Worm (Caenorhabditis elegans) whole organism, L4 larva: ENCODE data around the gene srw-120.
"Not testable (repeated sequence)": the region's sequence is repeated elsewhere in the genome, so short reads cannot be mapped to it uniquely, and the experiment has no call there.

Experiments used
- F10B5.3 ChIP-seq: sonication (generic microtip); optimal IDR thresholded peaks from 2 replicates; lab custom pipeline; 2016; ENCODE audit warnings: mild to moderate bottlenecking, missing genetic modification characterization, missing compliant biosample characterization
- R02D3.7 ChIP-seq: fragments of 150-350 bp; sonication (generic microtip); optimal IDR thresholded peaks from 3 replicates; lab custom pipeline; 2014; ENCODE audit warnings: missing biosample characterization, missing genetic modification characterization
- Y105C5A.15 ChIP-seq: fragments of 200-800 bp; sonication (Bioruptor generic); IDR thresholded peaks from 2 replicates; pipeline ENCODE4 v1.3.6; 2022; ENCODE audit warnings: missing genetic modification characterization, missing compliant biosample characterization
- Y5F2A.4 ChIP-seq: fragments of 200-800 bp; sonication (Bioruptor generic); optimal IDR thresholded peaks from 2 replicates; lab custom pipeline; 2018; ENCODE audit warnings: mild to moderate bottlenecking, missing genetic modification characterization, missing compliant biosample characterization
- ZK546.5 ChIP-seq, 2 experiments: sonication (generic microtip); optimal IDR thresholded peaks; 2 replicates each; lab custom pipeline; 2017; ENCODE audit warnings: missing biosample characterization in 2 of 2, missing genetic modification characterization in 2 of 2
- ceh-32 ChIP-seq: sonication (generic microtip); optimal IDR thresholded peaks from 2 replicates; lab custom pipeline; 2016; ENCODE audit warnings: mild to moderate bottlenecking, missing genetic modification characterization, missing compliant biosample characterization; ENCODE audit not compliant: poor library complexity
- ces-1 ChIP-seq: fragments of 150-350 bp; sonication (generic microtip); optimal IDR thresholded peaks from 4 replicates; lab custom pipeline; 2014; ENCODE audit warnings: missing biosample characterization, missing genetic modification reagents, missing genetic modification characterization
- cey-2 ChIP-seq: sonication (generic microtip); optimal IDR thresholded peaks from 3 replicates; lab custom pipeline; 2017; ENCODE audit warnings: missing genetic modification characterization, mild to moderate bottlenecking, missing compliant biosample characterization, antibody characterized with exemption, borderline replicate concordance; ENCODE audit not compliant: insufficient read depth
- ctbp-1 ChIP-seq: fragments of 200-800 bp; sonication (Bioruptor generic); IDR thresholded peaks from 2 replicates; pipeline ENCODE4 v1.3.6; 2022; ENCODE audit warnings: missing genetic modification reagents, missing genetic modification characterization, missing compliant biosample characterization
- daf-12 ChIP-seq: fragments of 150-350 bp; optimal IDR thresholded peaks from 2 replicates; lab custom pipeline; 2014; ENCODE audit warnings: missing biosample characterization, missing genetic modification reagents, missing genetic modification characterization
- daf-19 ChIP-seq: fragments of 200-800 bp; sonication (Bioruptor generic); conservative IDR thresholded peaks from 2 replicates; pipeline ENCODE4 v1.3.6; 2022; ENCODE audit warnings: missing genetic modification characterization, missing compliant biosample characterization
- egl-27 ChIP-seq: sonication (generic microtip); optimal IDR thresholded peaks from 3 replicates; lab custom pipeline; 2017; ENCODE audit warnings: missing biosample characterization, missing genetic modification reagents, missing genetic modification characterization
- egl-43 ChIP-seq: fragments of 200-800 bp; sonication (Bioruptor generic); IDR thresholded peaks from 2 replicates; pipeline ENCODE4 v1.3.6; 2022; ENCODE audit warnings: missing genetic modification reagents, missing genetic modification characterization, missing compliant biosample characterization
- fkh-10 ChIP-seq: fragments of 150-350 bp; optimal IDR thresholded peaks from 2 replicates; lab custom pipeline; 2014; ENCODE audit warnings: missing biosample characterization, missing genetic modification reagents, missing genetic modification characterization
- gei-8 ChIP-seq: fragments of 200-800 bp; sonication (Bioruptor generic); optimal IDR thresholded peaks from 2 replicates; lab custom pipeline; 2018; ENCODE audit warnings: mild to moderate bottlenecking, missing genetic modification characterization, missing compliant biosample characterization
- lin-39 ChIP-seq: fragments of 150-350 bp; optimal IDR thresholded peaks from 2 replicates; lab custom pipeline; 2014; ENCODE audit warnings: missing biosample characterization, missing genetic modification reagents, missing genetic modification characterization
- madf-9 ChIP-seq: fragments of 200-800 bp; sonication (Bioruptor generic); conservative IDR thresholded peaks from 2 replicates; pipeline ENCODE4 v1.3.6; 2022; ENCODE audit warnings: missing genetic modification reagents, missing genetic modification characterization, missing compliant biosample characterization
- mdl-1 ChIP-seq, 2 experiments: fragments of 150-350 bp in 1 of 2; sonication (generic microtip) in 1 of 2; optimal IDR thresholded peaks; 2 replicates each; lab custom pipeline; 2014 to 2017; ENCODE audit warnings: missing biosample characterization in 2 of 2, missing genetic modification characterization in 2 of 2
- mxl-2 ChIP-seq: fragments of 200-800 bp; sonication (Bioruptor generic); conservative IDR thresholded peaks from 2 replicates; pipeline ENCODE4 v1.3.6; 2022; ENCODE audit warnings: missing genetic modification reagents, missing genetic modification characterization, missing compliant biosample characterization
- nhr-111 ChIP-seq: fragments of 200-800 bp; sonication (Bioruptor generic); optimal IDR thresholded peaks from 2 replicates; lab custom pipeline; 2018; ENCODE audit warnings: mild to moderate bottlenecking, missing genetic modification characterization, missing compliant biosample characterization
- nhr-237 ChIP-seq: sonication (generic microtip); optimal IDR thresholded peaks from 2 replicates; lab custom pipeline; 2017; ENCODE audit warnings: missing biosample characterization, missing genetic modification characterization
- snpc-1.2 ChIP-seq: fragments of 200-800 bp; sonication (Bioruptor generic); IDR thresholded peaks from 2 replicates; pipeline ENCODE4 v1.3.6; 2022; ENCODE audit warnings: missing genetic modification reagents, missing genetic modification characterization, missing compliant biosample characterization
- tra-1 ChIP-seq: fragments of 200-800 bp; sonication (Bioruptor generic); IDR thresholded peaks from 2 replicates; pipeline ENCODE4 v1.3.6; 2022; ENCODE audit warnings: missing genetic modification reagents, missing genetic modification characterization, missing compliant biosample characterization
- unc-39 ChIP-seq: sonication (generic microtip); optimal IDR thresholded peaks from 2 replicates; lab custom pipeline; 2017; ENCODE audit warnings: missing biosample characterization, missing genetic modification characterization
- unc-62 ChIP-seq, 3 experiments: fragments of 150-350 bp in 1 of 3; sonication (generic microtip); optimal IDR thresholded peaks in 2 of 3; peaks in 1 of 3; 1 replicate in 1 of 3; 2 replicates in 2 of 3; lab custom pipeline; 2014 to 2017; ENCODE audit warnings: missing biosample characterization in 3 of 3, missing genetic modification characterization in 3 of 3, missing genetic modification reagents in 3 of 3, missing genotype in 1 of 3
- vab-7 ChIP-seq: fragments of 200-800 bp; sonication (Bioruptor generic); IDR thresholded peaks from 2 replicates; pipeline ENCODE4 v1.3.6; 2022; ENCODE audit warnings: missing genetic modification reagents, missing genetic modification characterization, missing compliant biosample characterization
- zfp-2 ChIP-seq: sonication (generic microtip); optimal IDR thresholded peaks from 2 replicates; lab custom pipeline; 2016; ENCODE audit warnings: mild to moderate bottlenecking, missing genetic modification characterization, missing compliant biosample characterization
- zip-11 ChIP-seq: fragments of 200-800 bp; sonication (Bioruptor generic); IDR thresholded peaks from 2 replicates; pipeline ENCODE4 v1.3.6; 2022; ENCODE audit warnings: missing genetic modification characterization, missing compliant biosample characterization

The srw-120 gene

DNA sequence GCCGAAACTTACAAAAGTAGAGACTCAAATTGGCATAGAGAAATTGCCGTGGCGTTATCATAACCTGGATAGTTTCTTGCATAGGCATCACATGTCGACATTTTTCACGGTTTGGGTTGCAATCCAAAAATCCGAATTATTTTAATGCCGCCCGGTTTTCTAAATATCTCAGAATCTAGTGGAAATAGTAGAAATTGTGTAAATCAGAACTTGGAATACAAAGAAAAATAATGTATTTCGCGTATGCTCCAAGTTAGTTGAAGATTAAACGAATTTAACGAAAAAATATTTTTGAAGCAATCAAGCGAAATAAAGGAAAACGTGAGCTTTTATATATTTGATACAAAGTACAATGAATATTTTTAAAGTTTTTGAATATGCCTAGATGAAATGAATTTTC, 35.1 kb downstream of the srw-120 start, which contains the start of gene srw-144:
TSS of gene srw-144 (minus strand) at position 101 of the 400 bp plus-strand sequence.
- no peak for TF ChIP-seq lin-39
- no peak for TF ChIP-seq R02D3.7
- TF ChIP-seq mxl-2 (GFP tag; lab: Robert Waterston, UW): no peak
- no peak for TF ChIP-seq ctbp-1 (GFP tag; lab: Robert Waterston, UW)
- no peak for TF ChIP-seq Y105C5A.15 (GFP tag; lab: Robert Waterston, UW)
- TF ChIP-seq F10B5.3 (tag; lab: Kevin White, UChicago): no peak
- no peak for TF ChIP-seq egl-43 (GFP tag; lab: Robert Waterston, UW)
- no peak for TF ChIP-seq daf-12 (tag; lab: Kevin White, UChicago)
- no peak for TF ChIP-seq zip-11 (GFP tag; lab: Robert Waterston, UW)
- TF ChIP-seq ceh-32 (tag; lab: Kevin White, UChicago): no peak

DNA sequence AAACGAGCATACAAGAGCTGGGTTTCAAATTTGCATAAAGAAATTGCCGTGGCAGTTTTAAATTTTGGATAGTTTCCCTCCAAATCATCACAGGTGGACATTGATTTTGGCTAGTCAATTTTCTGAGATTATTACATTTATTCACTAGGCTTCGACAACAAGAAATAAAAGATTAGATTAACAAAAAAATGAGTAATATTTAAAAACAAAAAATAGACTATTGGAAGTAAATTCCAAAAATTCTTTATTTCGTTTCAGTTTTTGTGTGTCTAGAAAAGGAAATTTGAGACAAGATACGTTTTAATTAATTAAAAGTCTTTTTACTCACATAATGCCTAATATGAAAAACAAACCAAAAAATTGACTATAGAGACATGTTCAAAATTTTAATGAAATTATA, 37.8 kb downstream of the srw-120 start, which contains the start of gene srw-142:
TSS of gene srw-142 (minus strand) at position 101 of the 400 bp plus-strand sequence.
- TF ChIP-seq zfp-2 (tag; lab: Kevin White, UChicago) (no peak), snpc-1.2 (GFP tag; lab: Robert Waterston, UW) (no peak), daf-19 (GFP tag; lab: Robert Waterston, UW) (no peak), egl-27 (tag; lab: Kevin White, UChicago) (no peak), zip-11 (GFP tag; lab: Robert Waterston, UW) (no peak), ZK546.5 (tag; optimal IDR thresholded peaks at IDR 0.05; lab: Kevin White, UChicago) (no peak), cey-2 (tag; lab: Kevin White, UChicago) (no peak), mxl-2 (GFP tag; lab: Robert Waterston, UW) (no peak), fkh-10 (GFP tag; lab: Kevin White, UChicago) (no peak), nhr-111 (GFP tag; lab: Kevin White, UChicago) (no peak), Y105C5A.15 (GFP tag; lab: Robert Waterston, UW) (no peak), unc-39 (tag; lab: Kevin White, UChicago) (no peak), gei-8 (GFP tag; lab: Kevin White, UChicago) (no peak), tra-1 (no peak), Y5F2A.4 (GFP tag; lab: Kevin White, UChicago) (no peak), madf-9 (GFP tag; lab: Robert Waterston, UW) (no peak)
- TF ChIP-seq, all 104 proteins: peak for 0

DNA sequence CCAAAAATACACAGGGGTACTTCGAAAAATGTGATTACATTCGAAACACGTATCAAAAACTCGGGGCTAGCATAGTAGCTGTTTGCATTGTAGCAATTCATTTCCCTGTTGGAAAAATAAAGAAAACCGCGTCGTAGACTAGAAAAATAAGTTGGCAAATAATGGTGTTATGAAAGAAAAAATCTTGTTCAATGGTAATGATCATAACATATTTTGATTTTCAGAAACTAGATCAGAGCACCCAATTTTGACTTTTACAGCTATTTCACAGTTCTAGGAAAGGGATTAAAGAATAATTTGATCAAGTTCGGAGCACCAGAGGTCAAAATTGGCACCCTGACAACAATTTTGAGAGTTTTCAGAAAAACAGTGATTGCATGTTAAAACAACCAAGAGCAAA, 40.7 kb downstream of the srw-120 start, which contains the start of gene srh-248:
TSS of gene srh-248 (minus strand) at position 101 of the 400 bp plus-strand sequence.
- TF ChIP-seq nhr-237 (tag; lab: Kevin White, UChicago); gei-8 (GFP tag; lab: Kevin White, UChicago); unc-62 (GFP tag; optimal IDR thresholded peaks at IDR 0.05 in 1 of 2; lab: Kevin White, UChicago); unc-62 (tag; optimal IDR thresholded peaks at IDR 0.05; lab: Kevin White, UChicago): not testable (repeated sequence)

DNA sequence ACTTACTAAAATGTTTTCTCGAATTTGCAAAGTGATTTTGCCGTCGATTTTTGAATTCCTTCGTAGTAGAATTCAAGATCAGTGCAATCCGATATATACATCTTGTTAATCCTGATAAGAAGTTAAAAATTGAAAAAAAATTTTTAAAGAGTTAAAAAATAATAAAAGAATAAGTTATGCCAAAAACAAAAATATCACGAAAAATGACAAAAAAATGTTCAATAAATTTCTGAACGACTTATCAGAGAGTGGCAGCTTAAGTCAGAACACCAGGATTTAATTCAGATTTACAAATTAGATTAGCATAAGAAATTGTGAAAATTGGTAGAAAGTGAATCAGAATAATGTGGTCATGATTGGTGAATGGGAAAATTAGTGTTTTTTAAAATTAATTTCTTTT, 43.9 kb downstream of the srw-120 start, which contains the start of gene srw-122:
TSS of gene srw-122 (minus strand) at position 101 of the 400 bp plus-strand sequence.
- not testable (repeated sequence) for TF ChIP-seq ces-1 (GFP tag; lab: Kevin White, UChicago); vab-7 (GFP tag; lab: Robert Waterston, UW); mdl-1 (tag; optimal IDR thresholded peaks at IDR 0.05; lab: Kevin White, UChicago)

DNA sequence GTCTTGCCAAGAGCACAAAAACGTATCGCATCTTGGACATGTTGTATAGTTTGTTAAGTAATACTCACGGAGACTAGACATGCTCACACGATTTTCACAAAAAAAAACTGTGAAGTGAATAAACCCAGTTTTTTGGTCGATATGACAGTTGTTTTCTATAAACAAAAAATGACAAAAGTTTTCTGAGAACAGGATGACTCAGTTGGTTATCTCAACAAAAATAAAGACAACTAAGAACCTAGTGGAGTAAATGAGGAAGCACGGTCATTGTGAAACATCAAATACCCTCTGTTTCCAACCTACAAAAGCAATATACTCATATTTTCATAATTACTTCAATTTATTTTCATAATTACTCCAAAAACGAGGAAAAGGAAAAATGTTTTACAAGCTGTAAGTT, 50.4 kb downstream of the srw-120 start, which contains the start of gene srh-87:
TSS of gene srh-87 (minus strand) at position 101 of the 400 bp plus-strand sequence.
- no peak for TF ChIP-seq cey-2 (tag; lab: Kevin White, UChicago)
- TF ChIP-seq, all 104 proteins: peak for 0
